Worm (Caenorhabditis elegans) whole organism, late embryonic: Measurements from ENCODE around the gene arrd-7.

Source experiments
- F13H6.1 ChIP-seq: sonication (generic microtip); optimal IDR thresholded peaks from 2 replicates; lab custom pipeline; 2016; ENCODE audit warnings: missing genetic modification characterization, missing compliant biosample characterization
- T23F11.4 ChIP-seq: fragments of 200-800 bp; sonication (Bioruptor generic); optimal IDR thresholded peaks from 2 replicates; lab custom pipeline; 2018; ENCODE audit warnings: mild to moderate bottlenecking, missing genetic modification characterization, missing compliant biosample characterization
- ceh-2 ChIP-seq: sonication (generic microtip); optimal IDR thresholded peaks from 2 replicates; lab custom pipeline; 2016; ENCODE audit warnings: missing genotype, missing genetic modification characterization, missing compliant biosample characterization
- ceh-6 ChIP-seq: fragments of 200-800 bp; sonication (Bioruptor generic); optimal IDR thresholded peaks from 2 replicates; lab custom pipeline; 2018; ENCODE audit warnings: mild to moderate bottlenecking, missing genetic modification characterization, missing compliant biosample characterization
- dmd-4 ChIP-seq: sonication (generic microtip); optimal IDR thresholded peaks from 2 replicates; lab custom pipeline; 2016; ENCODE audit warnings: borderline replicate concordance, missing genetic modification characterization, missing compliant biosample characterization
- dve-1 ChIP-seq: sonication (generic microtip); optimal IDR thresholded peaks from 2 replicates; lab custom pipeline; 2017; ENCODE audit warnings: antibody characterized with exemption, mild to moderate bottlenecking, missing genetic modification characterization, missing compliant biosample characterization
- hlh-13 ChIP-seq: fragments of 200-800 bp; sonication (Bioruptor generic); optimal IDR thresholded peaks from 2 replicates; lab custom pipeline; 2018; ENCODE audit warnings: mild to moderate bottlenecking, missing genetic modification characterization, missing compliant biosample characterization
- hlh-30 ChIP-seq: sonication (generic microtip); optimal IDR thresholded peaks from 2 replicates; lab custom pipeline; 2017; ENCODE audit warnings: antibody characterized with exemption, missing genetic modification characterization, missing compliant biosample characterization; ENCODE audit not compliant: insufficient read depth
- pqm-1 ChIP-seq: sonication (generic microtip); optimal IDR thresholded peaks from 2 replicates; lab custom pipeline; 2016; ENCODE audit warnings: missing genetic modification characterization, missing compliant biosample characterization
- rnt-1 ChIP-seq: sonication (generic microtip); optimal IDR thresholded peaks from 2 replicates; lab custom pipeline; 2016; ENCODE audit warnings: missing genetic modification characterization, missing compliant biosample characterization
- syd-9 ChIP-seq: sonication (generic microtip); optimal IDR thresholded peaks from 2 replicates; lab custom pipeline; 2016; ENCODE audit warnings: mild to moderate bottlenecking, missing genetic modification characterization, moderate library complexity, missing compliant biosample characterization
- tbx-2 ChIP-seq: sonication (generic microtip); optimal IDR thresholded peaks from 2 replicates; lab custom pipeline; 2016; ENCODE audit warnings: missing genetic modification characterization, missing compliant biosample characterization
- unc-3 ChIP-seq, 2 experiments: fragments of 200-800 bp in 1 of 2; sonication (Bioruptor generic) in 1 of 2; sonication (generic microtip) in 1 of 2; conservative IDR thresholded peaks in 1 of 2; optimal IDR thresholded peaks in 1 of 2; 2 replicates each; pipeline versions ENCODE4 v1.3.6 to Lab custom; 2016 to 2022; ENCODE audit warnings: missing compliant biosample characterization in 2 of 2, missing genetic modification characterization in 2 of 2, missing genetic modification reagents in 1 of 2
- ztf-16 ChIP-seq: sonication (generic microtip); optimal IDR thresholded peaks from 2 replicates; lab custom pipeline; 2017; ENCODE audit warnings: missing genetic modification characterization, missing compliant biosample characterization

DNA sequence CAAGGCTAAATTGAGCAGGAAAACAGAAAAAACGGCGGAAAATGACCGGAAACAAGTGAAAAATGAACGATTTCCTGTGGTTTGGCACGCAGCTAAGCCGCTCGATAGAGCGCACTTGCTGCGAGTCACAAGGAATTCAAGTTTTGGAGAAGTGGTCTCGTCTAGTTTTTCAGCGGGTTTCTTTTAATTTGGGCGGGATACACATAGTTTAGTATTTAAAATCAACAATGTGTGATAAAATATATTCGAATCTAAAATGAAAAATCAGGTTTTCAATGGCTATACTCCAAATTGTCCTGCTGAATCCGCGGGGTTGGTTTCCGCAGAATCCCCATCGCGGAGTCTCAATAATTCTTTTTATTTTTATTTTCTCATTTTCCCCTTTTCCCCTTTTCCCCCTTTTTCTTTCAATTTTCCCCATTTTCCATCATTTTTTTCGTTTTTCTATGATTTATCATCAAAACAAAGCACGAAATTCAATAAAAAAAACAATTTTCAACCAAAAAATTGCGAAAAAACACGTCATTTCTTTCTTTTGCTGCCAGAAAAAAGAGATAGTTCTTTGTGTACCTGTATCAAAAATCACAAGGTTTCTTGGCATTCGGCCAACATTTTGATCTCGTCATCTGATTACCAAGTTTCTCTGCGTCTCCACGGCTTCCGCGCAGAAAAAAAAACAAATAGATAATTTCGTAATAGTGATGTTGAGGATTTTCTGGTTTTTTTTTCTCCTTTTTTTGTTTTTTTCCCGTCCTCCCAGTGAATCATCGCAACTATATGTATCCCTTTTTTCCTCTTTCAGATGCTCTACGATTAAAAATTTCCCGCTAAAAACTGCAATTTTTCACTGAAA lies 20.1 kb downstream of the arrd-7 start, which contains the start of gene ippk-1:
- peak; percentile 55; the same call in 1 of the 2 replicates for TF ChIP-seq unc-3 (GFP tag; conservative IDR thresholded peaks at IDR 0.05; lab: Robert Waterston, UW)
- TF ChIP-seq unc-3 (tag; optimal IDR thresholded peaks at IDR 0.05; lab: Kevin White, UChicago) = peak; percentile 26
- peak; percentile 68 for TF ChIP-seq syd-9
- no peak for TF ChIP-seq dve-1 (tag; lab: Kevin White, UChicago)
- peak; percentile 94 for TF ChIP-seq pqm-1 (tag; lab: Kevin White, UChicago)
- TF ChIP-seq ceh-6 (GFP tag; lab: Kevin White, UChicago) = no peak
- TF ChIP-seq hlh-30 (tag; lab: Kevin White, UChicago) = peak; percentile 41
- peak; percentile 24 for TF ChIP-seq T23F11.4 (GFP tag; lab: Kevin White, UChicago)
- no peak for TF ChIP-seq hlh-13
- TF ChIP-seq rnt-1 = peak; percentile 98
- TF ChIP-seq tbx-2 (tag; lab: Kevin White, UChicago) = peak; percentile 97
- peak; percentile 77 for TF ChIP-seq dmd-4 (tag; lab: Kevin White, UChicago)
- peak; percentile 77 for TF ChIP-seq ztf-16 (tag; lab: Kevin White, UChicago)
- TF ChIP-seq ceh-2 (tag; lab: Kevin White, UChicago) = peak; percentile 97
- peak; percentile 89 for TF ChIP-seq F13H6.1 (tag; lab: Kevin White, UChicago)
